Worm (Caenorhabditis elegans): ENCODE data around the gene sbp-1.

DNA sequence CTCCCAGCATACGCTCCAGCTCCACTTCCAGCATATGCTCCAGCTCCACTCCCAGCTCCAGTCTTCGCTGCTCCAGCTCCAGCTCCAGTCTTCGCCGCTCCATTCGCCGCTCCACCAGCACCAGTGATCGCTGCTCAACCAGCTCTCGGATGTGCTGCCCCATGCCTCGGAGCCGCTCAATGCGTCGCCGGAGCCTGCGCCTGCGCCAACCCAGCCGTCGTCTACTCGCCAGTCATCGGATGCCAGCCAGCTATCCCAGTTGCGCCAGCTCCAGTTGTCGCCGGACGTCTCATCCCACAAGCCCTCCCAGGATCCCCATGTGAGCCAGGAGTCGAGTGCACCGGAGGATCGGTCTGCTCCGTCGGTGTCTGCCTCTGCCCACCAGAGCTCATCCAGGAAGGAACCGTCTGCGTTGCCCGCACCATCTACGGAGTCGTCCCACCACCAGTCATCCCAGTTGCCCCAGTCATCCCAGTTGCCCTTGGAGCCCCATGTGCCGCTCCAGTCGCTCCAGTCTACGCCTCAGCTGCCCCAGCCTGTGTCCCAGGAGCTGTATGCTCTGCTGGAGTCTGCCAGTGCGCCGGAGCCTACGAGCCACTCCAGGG lies 14.7 kb downstream of the sbp-1 start:
- TF ChIP-seq pha-4 (tag; optimal IDR thresholded peaks at IDR 0.05) (no peak), unc-39 (tag; optimal IDR thresholded peaks at IDR 0.05) (no peak), ztf-11 (tag; optimal IDR thresholded peaks at IDR 0.05) (no peak), unc-62 (GFP tag; optimal IDR thresholded peaks at IDR 0.05) (no peak)
